Fruit fly (Drosophila melanogaster) whole organism, pupa: Measurements from ENCODE around the gene Osi15.

ENCODE experiments used
- CG10348 ChIP-seq: fragments of 200-800 bp; sonication (Bioruptor generic); IDR thresholded peaks from 2 replicates; pipeline ENCODE4 v1.3.6; 2022; ENCODE audit warnings: missing biosample characterization, missing genetic modification characterization
- CG12605 ChIP-seq: fragments of 200-800 bp; sonication (Bioruptor generic); IDR thresholded peaks from 2 replicates; pipeline ENCODE4 v1.3.6; 2022; ENCODE audit warnings: missing biosample characterization, missing genetic modification characterization
- CG13204 ChIP-seq: fragments of 200-800 bp; sonication (Bioruptor generic); optimal IDR thresholded peaks from 2 replicates; lab custom pipeline; 2018; ENCODE audit warnings: missing biosample characterization, mild to moderate bottlenecking, missing genetic modification characterization, moderate library complexity
- CG14655 ChIP-seq: fragments of 200-800 bp; sonication (Bioruptor generic); optimal IDR thresholded peaks from 3 replicates; lab custom pipeline; 2017; ENCODE audit warnings: mild to moderate bottlenecking, missing biosample characterization, missing genetic modification reagents, missing genetic modification characterization
- CG15710 ChIP-seq: fragments of 200-800 bp; sonication (Bioruptor generic); optimal IDR thresholded peaks from 2 replicates; lab custom pipeline; 2018; ENCODE audit warnings: missing biosample characterization, mild to moderate bottlenecking, missing genetic modification characterization, moderate library complexity
- CG17806 ChIP-seq: fragments of 200-800 bp; sonication (Bioruptor generic); optimal IDR thresholded peaks from 2 replicates; lab custom pipeline; 2018; ENCODE audit warnings: missing biosample characterization, mild to moderate bottlenecking, missing genetic modification characterization, moderate library complexity
- CG32121 ChIP-seq: fragments of 200-800 bp; sonication (Bioruptor generic); IDR thresholded peaks from 2 replicates; pipeline ENCODE4 v1.3.6; 2022; ENCODE audit warnings: missing biosample characterization, missing genetic modification characterization
- CG34367 ChIP-seq: fragments of 200-800 bp; sonication (Bioruptor generic); optimal IDR thresholded peaks from 2 replicates; lab custom pipeline; 2018; ENCODE audit warnings: missing biosample characterization, mild to moderate bottlenecking, missing genetic modification characterization
- CG4496 ChIP-seq: fragments of 200-800 bp; sonication (Bioruptor generic); IDR thresholded peaks from 3 replicates; pipeline ENCODE4 v1.3.6; 2022; ENCODE audit warnings: missing biosample characterization, missing genetic modification characterization
- CG8159 ChIP-seq: fragments of 200-800 bp; sonication (Bioruptor generic); optimal IDR thresholded peaks from 3 replicates; lab custom pipeline; 2018; ENCODE audit warnings: missing biosample characterization, mild to moderate bottlenecking, missing genetic modification characterization, moderate library complexity
- CG8301 ChIP-seq: fragments of 200-800 bp; sonication (Bioruptor generic); optimal IDR thresholded peaks from 2 replicates; lab custom pipeline; 2018; ENCODE audit warnings: missing biosample characterization, mild to moderate bottlenecking, missing genetic modification characterization
- CG9948 ChIP-seq: fragments of 200-800 bp; sonication (Bioruptor generic); optimal IDR thresholded peaks from 2 replicates; lab custom pipeline; 2018; ENCODE audit warnings: missing biosample characterization, mild to moderate bottlenecking, missing genetic modification characterization, moderate library complexity
- D1 ChIP-seq: fragments of 200-800 bp; sonication (Bioruptor generic); optimal IDR thresholded peaks from 2 replicates; lab custom pipeline; 2018; ENCODE audit warnings: missing biosample characterization, mild to moderate bottlenecking, missing genetic modification characterization, moderate library complexity
- EcR ChIP-seq: fragments of 200-800 bp; sonication (Bioruptor generic); optimal IDR thresholded peaks from 3 replicates; lab custom pipeline; 2019; ENCODE audit warnings: missing biosample characterization, missing genetic modification characterization, mild to moderate bottlenecking, moderate library complexity, missing genetic modification reagents
- Ets98B ChIP-seq: fragments of 200-800 bp; sonication (Bioruptor generic); IDR thresholded peaks from 2 replicates; pipeline ENCODE4 v1.3.6; 2022; ENCODE audit warnings: missing biosample characterization, missing genetic modification characterization
- Pif1A ChIP-seq: fragments of 200-800 bp; sonication (Bioruptor generic); optimal IDR thresholded peaks from 3 replicates; lab custom pipeline; 2016; ENCODE audit warnings: missing biosample characterization, missing genetic modification characterization
- Pif1B ChIP-seq: fragments of 200-800 bp; sonication (Bioruptor generic); optimal IDR thresholded peaks from 3 replicates; lab custom pipeline; 2016; ENCODE audit warnings: missing biosample characterization, missing genetic modification characterization
- Snoo ChIP-seq: fragments of 200-800 bp; sonication (Bioruptor generic); optimal IDR thresholded peaks from 3 replicates; lab custom pipeline; 2017; ENCODE audit warnings: missing biosample characterization, mild to moderate bottlenecking, missing genetic modification characterization, inconsistent platforms
- fd96Ca ChIP-seq: fragments of 200-800 bp; sonication (Bioruptor generic); IDR thresholded peaks from 3 replicates; pipeline ENCODE4 v1.3.6; 2022; ENCODE audit warnings: missing biosample characterization, missing genetic modification characterization
- gl ChIP-seq: fragments of 200-800 bp; sonication (Bioruptor generic); optimal IDR thresholded peaks from 2 replicates; lab custom pipeline; 2018; ENCODE audit warnings: missing biosample characterization, mild to moderate bottlenecking, missing genetic modification characterization
- rn ChIP-seq: fragments of 200-800 bp; sonication (Bioruptor generic); IDR thresholded peaks from 2 replicates; pipeline ENCODE4 v1.3.6; 2022; ENCODE audit warnings: missing biosample characterization, missing genetic modification characterization

Osi15 gene

DNA sequence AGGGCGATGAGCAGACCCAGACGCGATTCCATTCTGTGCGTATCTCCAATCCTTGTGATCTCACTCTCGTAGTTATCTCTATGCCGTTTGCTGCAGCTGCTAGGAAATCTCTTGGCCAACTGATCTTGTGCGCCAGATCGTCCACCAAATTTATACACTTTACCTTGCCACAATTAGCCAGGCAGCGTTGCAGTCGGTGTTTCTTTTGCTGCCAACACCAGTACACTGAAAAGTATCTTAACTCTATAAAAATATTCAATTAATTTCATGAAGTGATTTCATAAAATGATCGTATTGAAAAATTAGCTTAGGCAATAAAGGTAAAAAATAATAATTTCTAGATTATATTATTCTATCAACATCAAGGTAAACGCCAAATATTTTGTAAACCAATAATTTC lies 32.9 kb upstream of the Osi15 start, which contains the start of gene Osi11:
Gene Osi11, minus strand, starts transcription at position 101 of the 400 bp plus-strand sequence.
- TF ChIP-seq CG17806 (tag; lab: Kevin White, UChicago), result no peak
- TF ChIP-seq Pif1A (GFP tag; lab: Kevin White, UChicago), result no peak
- TF ChIP-seq CG9948 (tag; lab: Kevin White, UChicago), result no peak
- no peak for TF ChIP-seq Ets98B (GFP tag; lab: Robert Waterston, UW)
- no peak for TF ChIP-seq Snoo (tag; lab: Kevin White, UChicago)

DNA sequence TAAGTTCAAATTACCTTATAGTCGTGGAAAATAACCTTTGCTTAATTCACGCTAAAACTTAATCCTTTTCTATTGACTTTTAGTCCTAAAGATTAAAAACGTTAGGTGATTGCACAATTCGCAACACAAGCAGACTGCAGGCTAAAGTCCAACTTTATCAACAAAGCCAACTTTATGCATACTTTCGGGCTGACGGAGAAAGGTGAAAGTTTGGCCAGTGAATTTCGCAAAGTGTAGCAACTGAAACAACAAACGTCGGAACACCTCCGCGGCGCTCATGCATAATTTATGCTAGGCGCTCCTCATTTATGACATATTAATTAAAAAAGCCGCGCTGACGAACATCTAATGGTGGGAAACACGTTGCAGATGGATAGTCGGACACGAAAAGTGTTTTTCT lies 31.6 kb upstream of the Osi15 start:
- TF ChIP-seq CG15710 (tag; lab: Kevin White, UChicago), result no peak
- peak; percentile 42 for TF ChIP-seq CG14655 (GFP tag; lab: Kevin White, UChicago)
- 0 out of 3 replicates have a peak, but pooled peaks have one; percentile 40 for TF ChIP-seq CG4496 (GFP tag; lab: Robert Waterston, UW)
- peak; percentile 12 for TF ChIP-seq CG8301 (tag; lab: Kevin White, UChicago)
- TF ChIP-seq, all 21 proteins: peak for 3

DNA sequence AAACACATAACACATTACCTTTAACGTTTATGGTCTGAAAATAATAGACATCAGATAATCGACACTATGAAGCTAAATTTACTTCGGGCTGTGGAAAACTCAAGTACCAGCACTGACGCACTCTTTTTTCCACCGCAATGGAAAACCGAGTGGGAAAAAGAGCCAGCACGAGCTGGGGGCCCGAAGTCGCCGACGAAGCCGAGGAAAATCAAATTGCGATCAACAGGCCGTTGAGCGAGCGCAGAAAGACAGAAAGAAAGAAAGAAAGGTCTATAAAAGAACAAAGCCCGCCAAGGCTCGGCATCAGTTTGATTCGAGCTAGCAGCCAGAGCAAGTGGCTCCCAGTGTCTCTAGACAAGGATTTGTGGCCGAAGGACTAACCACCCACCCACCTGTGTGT lies 23.4 kb upstream of the Osi15 start, which contains the start of gene Osi12:
Gene Osi12, plus strand, starts transcription at position 301 of the 400 bp plus-strand sequence.
- no peak for TF ChIP-seq CG9948 (tag; lab: Kevin White, UChicago)
- no peak for TF ChIP-seq CG15710 (tag; lab: Kevin White, UChicago)
- no peak for TF ChIP-seq CG13204 (GFP tag; lab: Kevin White, UChicago)
- no peak for TF ChIP-seq Snoo (tag; lab: Kevin White, UChicago)
- no peak for TF ChIP-seq CG8159 (tag; lab: Kevin White, UChicago)
- no peak for TF ChIP-seq rn (GFP tag; lab: Robert Waterston, UW)
- no peak for TF ChIP-seq gl (tag; lab: Kevin White, UChicago)
- TF ChIP-seq CG32121, result no peak
- TF ChIP-seq fd96Ca (GFP tag; lab: Robert Waterston, UW), result no peak
- TF ChIP-seq CG8301 (tag; lab: Kevin White, UChicago), result no peak
- no peak for TF ChIP-seq CG14655 (GFP tag; lab: Kevin White, UChicago)
- TF ChIP-seq EcR (GFP tag; lab: Kevin White, UChicago), result no peak
- no peak for TF ChIP-seq D1 (tag; lab: Kevin White, UChicago)
- TF ChIP-seq CG12605 (GFP tag; lab: Robert Waterston, UW), result no peak
- no peak for TF ChIP-seq CG17806 (tag; lab: Kevin White, UChicago)
- TF ChIP-seq CG34367, result no peak
- TF ChIP-seq CG10348 (GFP tag; lab: Robert Waterston, UW), result no peak

DNA sequence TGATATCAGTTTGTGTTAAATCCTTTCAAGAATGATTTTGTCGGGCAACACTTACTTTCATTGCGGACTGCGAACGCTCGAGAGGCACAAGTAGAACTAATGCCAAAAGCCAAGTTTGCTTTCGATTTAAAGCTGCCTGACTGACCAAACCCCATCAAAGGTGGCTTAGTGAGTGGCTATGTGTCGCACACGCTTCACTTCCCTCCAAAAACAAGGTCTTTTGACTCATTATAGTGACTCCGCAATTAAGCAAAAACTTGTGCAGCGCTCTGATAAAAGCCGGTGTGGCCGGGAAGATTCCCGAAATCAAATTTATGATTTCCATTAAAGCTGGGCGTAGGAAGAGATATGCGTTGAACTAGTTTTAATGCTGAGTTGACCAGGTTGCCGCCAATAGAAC lies 16.5 kb upstream of the Osi15 start, which contains the start of gene CG15597:
Gene CG15597, minus strand, starts transcription at position 101 of the 400 bp plus-strand sequence.
- no peak for TF ChIP-seq CG12605 (GFP tag; lab: Robert Waterston, UW)
- TF ChIP-seq CG14655 (GFP tag; lab: Kevin White, UChicago), result no peak
- TF ChIP-seq fd96Ca (GFP tag; lab: Robert Waterston, UW), result no peak
- TF ChIP-seq CG9948 (tag; lab: Kevin White, UChicago), result no peak
- no peak for TF ChIP-seq CG32121
- TF ChIP-seq D1 (tag; lab: Kevin White, UChicago), result no peak
- no peak for TF ChIP-seq CG10348 (GFP tag; lab: Robert Waterston, UW)
- no peak for TF ChIP-seq rn (GFP tag; lab: Robert Waterston, UW)
- TF ChIP-seq Pif1A (GFP tag; lab: Kevin White, UChicago), result no peak
- TF ChIP-seq Pif1B, result no peak
- no peak for TF ChIP-seq CG8301 (tag; lab: Kevin White, UChicago)
- TF ChIP-seq CG8159 (tag; lab: Kevin White, UChicago), result no peak
- no peak for TF ChIP-seq gl (tag; lab: Kevin White, UChicago)
- TF ChIP-seq CG4496 (GFP tag; lab: Robert Waterston, UW), result no peak
- TF ChIP-seq Ets98B (GFP tag; lab: Robert Waterston, UW), result no peak
- no peak for TF ChIP-seq Snoo (tag; lab: Kevin White, UChicago)
- no peak for TF ChIP-seq CG15710 (tag; lab: Kevin White, UChicago)
- TF ChIP-seq, all 21 proteins: peak for 0

DNA sequence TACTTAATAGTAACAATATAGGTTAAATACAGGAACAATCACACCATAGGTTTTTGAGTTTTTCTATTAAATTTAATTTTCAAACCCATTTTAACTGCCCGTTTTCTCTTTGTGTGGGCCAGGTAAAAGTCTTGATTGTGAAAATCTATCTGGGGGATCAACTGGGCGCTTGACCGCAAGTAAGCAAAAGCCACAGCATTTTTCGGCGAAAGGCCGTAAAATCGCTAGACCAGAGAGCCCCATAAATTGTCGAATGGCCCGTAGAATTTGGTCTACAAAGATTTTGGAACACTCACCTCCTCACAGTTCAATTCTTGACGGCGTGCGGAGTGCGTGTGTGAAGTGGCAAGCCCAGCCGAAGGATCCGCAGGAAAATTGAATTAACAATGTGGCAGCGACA lies 14.2 kb upstream of the Osi15 start, which contains the start of gene CG15594:
Gene CG15594, plus strand, starts transcription at position 301 of the 400 bp plus-strand sequence.
- TF ChIP-seq Pif1A (GFP tag; lab: Kevin White, UChicago), result no peak
- no peak for TF ChIP-seq Ets98B (GFP tag; lab: Robert Waterston, UW)
- TF ChIP-seq EcR (GFP tag; lab: Kevin White, UChicago), result no peak
- no peak for TF ChIP-seq CG14655 (GFP tag; lab: Kevin White, UChicago)
- TF ChIP-seq CG17806 (tag; lab: Kevin White, UChicago), result no peak
- no peak for TF ChIP-seq CG10348 (GFP tag; lab: Robert Waterston, UW)
- TF ChIP-seq CG12605 (GFP tag; lab: Robert Waterston, UW), result no peak
- TF ChIP-seq D1 (tag; lab: Kevin White, UChicago), result no peak
- TF ChIP-seq CG13204 (GFP tag; lab: Kevin White, UChicago), result no peak

DNA sequence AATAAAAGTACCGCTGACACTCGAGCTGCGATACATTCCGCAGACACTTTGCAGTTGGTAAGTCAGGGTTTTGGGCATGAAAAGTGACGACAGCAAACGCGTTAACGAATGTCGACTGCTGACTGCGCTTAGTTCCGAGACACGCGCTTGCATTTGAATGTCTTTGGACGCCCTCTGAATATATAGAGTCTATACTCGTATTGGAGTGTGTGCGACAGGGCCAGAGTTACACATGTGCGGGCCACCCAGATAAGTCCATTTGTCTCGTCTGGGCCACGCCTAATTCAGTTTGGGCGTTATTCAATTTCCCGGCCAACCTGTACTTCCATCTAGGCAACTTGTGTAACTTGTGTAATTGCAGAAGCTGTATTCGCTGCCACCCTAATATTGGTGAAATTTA lies 11.3 kb upstream of the Osi15 start:
- TF ChIP-seq Pif1A (GFP tag; lab: Kevin White, UChicago) (no peak), CG12605 (GFP tag; lab: Robert Waterston, UW) (no peak), CG4496 (GFP tag; lab: Robert Waterston, UW) (no peak), CG8159 (tag; lab: Kevin White, UChicago) (no peak), CG32121 (no peak)
